Worm (Caenorhabditis elegans) whole organism, L3 larva: ENCODE results near the gene phg-1.

Experiments
- R02D3.7 ChIP-seq: fragments of 150-350 bp; optimal IDR thresholded peaks from 2 replicates; lab custom pipeline; 2014; ENCODE audit warnings: missing biosample characterization, missing genetic modification characterization
- ZK546.5 ChIP-seq: sonication (generic microtip); optimal IDR thresholded peaks from 2 replicates; lab custom pipeline; 2017; ENCODE audit warnings: missing biosample characterization, missing genetic modification characterization
- aly-2 ChIP-seq: fragments of 150-350 bp; optimal IDR thresholded peaks from 2 replicates; lab custom pipeline; 2014; ENCODE audit warnings: missing biosample characterization, missing genetic modification characterization
- ama-1 ChIP-seq: fragments of 150-350 bp; optimal IDR thresholded peaks from 2 replicates; lab custom pipeline; 2018
- ceh-16 ChIP-seq: sonication (generic microtip); optimal IDR thresholded peaks from 2 replicates; lab custom pipeline; 2017; ENCODE audit warnings: missing biosample characterization, missing genetic modification characterization
- ceh-28 ChIP-seq: fragments of 150-350 bp; optimal IDR thresholded peaks from 2 replicates; lab custom pipeline; 2014; ENCODE audit warnings: missing biosample characterization, missing genetic modification reagents, missing genetic modification characterization
- ceh-82 ChIP-seq: fragments of 150-350 bp; optimal IDR thresholded peaks from 2 replicates; lab custom pipeline; 2014; ENCODE audit warnings: missing biosample characterization, missing genetic modification characterization
- ceh-9 ChIP-seq: sonication (generic microtip); optimal IDR thresholded peaks from 2 replicates; lab custom pipeline; 2018; ENCODE audit warnings: missing biosample characterization, missing genetic modification characterization
- egl-27 ChIP-seq: sonication (generic microtip); optimal IDR thresholded peaks from 4 replicates; lab custom pipeline; 2017; ENCODE audit warnings: missing biosample characterization, missing genetic modification reagents, missing genetic modification characterization
- egl-5 ChIP-seq: fragments of 150-350 bp; optimal IDR thresholded peaks from 2 replicates; lab custom pipeline; 2017; ENCODE audit warnings: missing biosample characterization, missing genetic modification reagents, missing genetic modification characterization, inconsistent platforms
- elt-1 ChIP-seq: fragments of 150-350 bp; optimal IDR thresholded peaks from 2 replicates; lab custom pipeline; 2014; ENCODE audit warnings: missing biosample characterization, missing genetic modification characterization
- elt-2 ChIP-seq: sonication (generic microtip); optimal IDR thresholded peaks from 2 replicates; lab custom pipeline; 2016; ENCODE audit warnings: missing genetic modification reagents, mild to moderate bottlenecking, missing genetic modification characterization, missing compliant biosample characterization
- elt-3 ChIP-seq, 3 experiments: fragments of 150-350 bp in 1 of 3; sonication (generic microtip) in 2 of 3; optimal IDR thresholded peaks; 2 replicates in 2 of 3; 4 replicates in 1 of 3; lab custom pipeline; 2014 to 2017; ENCODE audit warnings: missing biosample characterization in 3 of 3, missing genetic modification characterization in 3 of 3
- eor-1 ChIP-seq, 2 experiments: fragments of 150-350 bp; optimal IDR thresholded peaks; 2 replicates each; lab custom pipeline; 2014 to 2018; ENCODE audit warnings: missing biosample characterization in 2 of 2, missing genetic modification characterization in 2 of 2
- fkh-10 ChIP-seq: sonication (generic microtip); optimal IDR thresholded peaks from 2 replicates; lab custom pipeline; 2017; ENCODE audit warnings: missing biosample characterization, missing genetic modification reagents, missing genetic modification characterization
- fkh-2 ChIP-seq: fragments of 150-350 bp; optimal IDR thresholded peaks from 2 replicates; lab custom pipeline; 2014; ENCODE audit warnings: missing biosample characterization, missing genetic modification reagents, missing genetic modification characterization
- fos-1 ChIP-seq: fragments of 150-350 bp; optimal IDR thresholded peaks from 2 replicates; lab custom pipeline; 2014; ENCODE audit warnings: missing biosample characterization, missing genetic modification characterization
- hmg-11 ChIP-seq: sonication (generic microtip); optimal IDR thresholded peaks from 2 replicates; lab custom pipeline; 2016; ENCODE audit warnings: missing genetic modification characterization, missing compliant biosample characterization
- jun-1 ChIP-seq: fragments of 150-350 bp; optimal IDR thresholded peaks from 2 replicates; lab custom pipeline; 2014; ENCODE audit warnings: missing biosample characterization, missing genetic modification reagents, missing genetic modification characterization
- lin-15B ChIP-seq: fragments of 150-350 bp; optimal IDR thresholded peaks from 2 replicates; lab custom pipeline; 2014; ENCODE audit warnings: missing biosample characterization, missing genetic modification characterization
- lin-39 ChIP-seq: fragments of 150-350 bp; optimal IDR thresholded peaks from 2 replicates; lab custom pipeline; 2018; ENCODE audit warnings: missing biosample characterization, missing genetic modification reagents, missing genetic modification characterization
- lsy-12 ChIP-seq: sonication (generic microtip); optimal IDR thresholded peaks from 2 replicates; lab custom pipeline; 2016; ENCODE audit warnings: mild to moderate bottlenecking, missing genetic modification characterization, missing compliant biosample characterization
- nfya-1 ChIP-seq: sonication (generic microtip); optimal IDR thresholded peaks from 2 replicates; lab custom pipeline; 2017; ENCODE audit warnings: missing genetic modification characterization, mild to moderate bottlenecking, missing compliant biosample characterization, antibody characterized with exemption, moderate library complexity; ENCODE audit not compliant: insufficient read depth
- nhr-12 ChIP-seq: fragments of 150-350 bp; optimal IDR thresholded peaks from 2 replicates; lab custom pipeline; 2014; ENCODE audit warnings: missing biosample characterization, missing genetic modification characterization
- nhr-23 ChIP-seq: fragments of 150-350 bp; optimal IDR thresholded peaks from 2 replicates; lab custom pipeline; 2014; ENCODE audit warnings: missing biosample characterization, missing genetic modification reagents, missing genetic modification characterization
- nhr-237 ChIP-seq: fragments of 150-350 bp; optimal IDR thresholded peaks from 2 replicates; lab custom pipeline; 2014; ENCODE audit warnings: missing biosample characterization, missing genetic modification characterization
- nhr-25 ChIP-seq: sonication (generic microtip); optimal IDR thresholded peaks from 2 replicates; lab custom pipeline; 2017; ENCODE audit warnings: missing biosample characterization, missing genetic modification characterization
- nhr-28 ChIP-seq: fragments of 150-350 bp; optimal IDR thresholded peaks from 2 replicates; lab custom pipeline; 2014; ENCODE audit warnings: missing biosample characterization, missing genetic modification characterization
- nhr-43 ChIP-seq: sonication (generic microtip); optimal IDR thresholded peaks from 2 replicates; lab custom pipeline; 2016; ENCODE audit warnings: mild to moderate bottlenecking, missing genetic modification characterization, missing compliant biosample characterization; ENCODE audit not compliant: poor library complexity, severe bottlenecking
- nhr-67 ChIP-seq: fragments of 150-350 bp; optimal IDR thresholded peaks from 2 replicates; lab custom pipeline; 2014; ENCODE audit warnings: missing biosample characterization, missing genetic modification characterization
- nhr-76 ChIP-seq: fragments of 150-350 bp; sonication (generic microtip); optimal IDR thresholded peaks from 5 replicates; lab custom pipeline; 2014; ENCODE audit warnings: missing biosample characterization, missing genetic modification characterization
- nhr-77 ChIP-seq: fragments of 150-350 bp; optimal IDR thresholded peaks from 2 replicates; lab custom pipeline; 2014; ENCODE audit warnings: missing biosample characterization, missing genetic modification characterization
- pha-4 ChIP-seq: fragments of 150-350 bp; optimal IDR thresholded peaks from 2 replicates; lab custom pipeline; 2014; ENCODE audit warnings: missing biosample characterization, missing genetic modification reagents, missing genetic modification characterization
- pqm-1 ChIP-seq: fragments of 150-350 bp; optimal IDR thresholded peaks from 2 replicates; lab custom pipeline; 2017; ENCODE audit warnings: missing biosample characterization, missing genetic modification characterization, inconsistent platforms
- sea-2 ChIP-seq: fragments of 150-350 bp; sonication (generic microtip); optimal IDR thresholded peaks from 4 replicates; lab custom pipeline; 2014; ENCODE audit warnings: missing biosample characterization, missing genetic modification reagents, missing genetic modification characterization
- skn-1 ChIP-seq: fragments of 150-350 bp; optimal IDR thresholded peaks from 2 replicates; lab custom pipeline; 2014; ENCODE audit warnings: missing biosample characterization, missing genetic modification characterization
- snpc-4 ChIP-seq: fragments of 150-350 bp; optimal IDR thresholded peaks from 2 replicates; lab custom pipeline; 2014; ENCODE audit warnings: missing biosample characterization, missing genetic modification characterization
- tbx-2 ChIP-seq: sonication (generic microtip); optimal IDR thresholded peaks from 2 replicates; lab custom pipeline; 2016; ENCODE audit warnings: mild to moderate bottlenecking, missing genetic modification characterization, missing compliant biosample characterization
- unc-62 ChIP-seq: fragments of 150-350 bp; sonication (generic microtip); optimal IDR thresholded peaks from 4 replicates; lab custom pipeline; 2014; ENCODE audit warnings: missing biosample characterization, missing genetic modification reagents, missing genetic modification characterization
- zag-1 ChIP-seq: fragments of 150-350 bp; optimal IDR thresholded peaks from 2 replicates; lab custom pipeline; 2014; ENCODE audit warnings: missing biosample characterization, missing genetic modification characterization
- ztf-11 ChIP-seq: fragments of 150-350 bp; optimal IDR thresholded peaks from 2 replicates; lab custom pipeline; 2014; ENCODE audit warnings: missing biosample characterization, missing genetic modification characterization
- ztf-4 ChIP-seq: fragments of 150-350 bp; optimal IDR thresholded peaks from 2 replicates; lab custom pipeline; 2014; ENCODE audit warnings: missing biosample characterization, missing genetic modification characterization

Gene phg-1

DNA sequence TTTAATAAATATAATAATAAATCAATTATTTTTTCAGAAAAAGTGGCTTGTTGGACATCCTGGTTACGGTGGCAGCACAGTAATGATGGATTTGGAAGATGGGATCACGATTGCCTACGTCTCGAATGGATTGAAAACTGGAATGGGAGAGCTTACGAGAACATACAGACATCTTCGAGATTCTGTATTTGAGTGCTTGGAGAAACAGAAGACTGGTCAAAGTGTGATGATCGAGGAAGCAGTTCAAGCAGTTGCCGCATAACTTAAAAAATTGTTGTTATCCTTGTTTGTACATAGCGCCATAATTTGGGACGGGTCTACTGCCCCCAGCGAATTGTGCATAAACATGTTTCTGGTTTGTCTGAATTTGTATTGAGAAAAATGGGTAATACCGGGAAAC, 39.0 kb upstream of the phg-1 start:
- TF ChIP-seq nhr-23 (tag; lab: Kevin White, UChicago), result no peak
- TF ChIP-seq nhr-67 (tag; lab: Kevin White, UChicago), result no peak
- TF ChIP-seq ZK546.5 (tag; lab: Kevin White, UChicago), result no peak
- no peak for TF ChIP-seq eor-1 (tag; optimal IDR thresholded peaks at IDR 0.05; lab: Kevin White, UChicago)
- no peak for TF ChIP-seq elt-2 (tag; lab: Kevin White, UChicago)
- TF ChIP-seq egl-5 (tag; lab: Kevin White, UChicago), result no peak
- TF ChIP-seq elt-1, result no peak
- TF ChIP-seq elt-3 (tag; optimal IDR thresholded peaks at IDR 0.05; lab: Kevin White, UChicago), result no peak
- no peak for TF ChIP-seq lin-15B (tag; lab: Kevin White, UChicago)
- no peak for TF ChIP-seq lsy-12 (tag; lab: Kevin White, UChicago)
- TF ChIP-seq ceh-82 (tag; lab: Kevin White, UChicago), result no peak
- TF ChIP-seq pha-4 (tag; lab: Kevin White, UChicago), result no peak
- TF ChIP-seq nhr-76 (tag; lab: Kevin White, UChicago), result no peak

DNA sequence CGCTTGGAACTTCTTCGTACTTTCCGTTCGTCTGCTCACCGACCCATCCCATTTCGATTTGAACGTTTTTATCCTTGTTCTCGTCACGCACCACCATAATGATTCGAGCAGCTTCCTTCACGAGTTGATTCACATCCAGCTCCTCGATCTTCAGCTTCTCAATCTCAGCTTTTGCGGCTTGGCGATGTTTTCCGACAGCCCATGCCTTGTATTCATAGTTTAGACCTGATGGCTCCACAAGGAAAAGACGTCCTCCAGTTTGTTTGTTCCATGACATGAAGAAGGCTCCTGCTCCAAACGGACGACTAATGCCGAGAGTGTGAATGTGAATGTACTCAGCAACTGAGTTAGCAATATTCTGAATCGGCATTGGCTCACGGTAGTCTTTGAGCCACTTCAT, 38.4 kb upstream of the phg-1 start:
- no peak for TF ChIP-seq nhr-67 (tag; lab: Kevin White, UChicago)

DNA sequence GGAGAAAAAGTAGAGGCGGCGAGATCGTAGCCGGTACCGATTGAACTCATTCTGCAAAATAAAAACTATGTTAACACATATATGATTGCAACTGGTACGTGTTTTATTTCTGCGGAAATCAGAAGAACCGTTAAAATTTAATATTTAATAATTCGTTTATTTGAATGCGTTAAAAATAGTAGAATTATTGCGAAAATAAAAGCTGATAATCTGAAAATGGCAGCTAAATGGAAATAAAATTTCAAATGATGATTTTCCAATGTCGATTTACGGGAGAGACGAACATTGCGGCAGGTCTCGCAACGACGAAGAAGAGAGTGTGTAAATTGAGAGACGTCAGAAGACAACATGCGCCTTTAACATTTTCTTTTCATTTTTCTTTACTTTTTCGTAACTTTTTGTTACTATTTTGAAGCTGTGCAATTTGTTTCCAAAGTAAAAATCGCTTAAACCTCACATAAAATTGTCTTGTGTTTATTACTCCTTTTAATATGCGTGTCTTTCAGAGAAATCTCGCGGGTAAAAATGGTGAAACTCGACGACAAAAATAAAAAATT, 37.6 kb upstream of the phg-1 start, which contains the start of the genes pas-7 and puf-12:
Gene pas-7 (minus strand): TSS at position 51 of the 557 bp plus-strand sequence.
Gene puf-12 (plus strand): TSS at position 507 of the 557 bp plus-strand sequence.
- TF ChIP-seq aly-2 (tag; lab: Kevin White, UChicago), result no peak
- no peak for TF ChIP-seq ama-1 (lab: Kevin White, UChicago)
- TF ChIP-seq skn-1 (tag; lab: Kevin White, UChicago), result peak; percentile 97
- no peak for TF ChIP-seq jun-1
- no peak for TF ChIP-seq sea-2 (GFP tag; lab: Kevin White, UChicago)
- TF ChIP-seq nhr-28 (tag; lab: Kevin White, UChicago), result no peak
- TF ChIP-seq egl-27 (tag; lab: Kevin White, UChicago), result no peak
- TF ChIP-seq nhr-12 (tag; lab: Kevin White, UChicago), result no peak
- TF ChIP-seq ztf-4 (tag; lab: Kevin White, UChicago), result no peak
- TF ChIP-seq nhr-77 (tag; lab: Kevin White, UChicago), result no peak
- no peak for TF ChIP-seq elt-3 (tag; optimal IDR thresholded peaks at IDR 0.05; lab: Kevin White, UChicago)
- peak; percentile 70 for TF ChIP-seq pha-4 (tag; lab: Kevin White, UChicago)
- TF ChIP-seq ceh-28 (tag; lab: Kevin White, UChicago), result no peak
- peak; percentile 61 for TF ChIP-seq lin-15B (tag; lab: Kevin White, UChicago)
- TF ChIP-seq lsy-12 (tag; lab: Kevin White, UChicago), result no peak
- TF ChIP-seq ceh-82 (tag; lab: Kevin White, UChicago), result no peak
- peak; percentile 75 for TF ChIP-seq nfya-1 (tag; lab: Kevin White, UChicago)
- TF ChIP-seq ztf-11 (tag; lab: Kevin White, UChicago), result no peak
- TF ChIP-seq egl-5 (tag; lab: Kevin White, UChicago), result no peak
- no peak for TF ChIP-seq unc-62 (GFP tag; lab: Kevin White, UChicago)
- TF ChIP-seq fkh-10, result no peak
- TF ChIP-seq fos-1 (tag; lab: Kevin White, UChicago), result no peak
- peak; percentile 62 for TF ChIP-seq R02D3.7 (tag; lab: Kevin White, UChicago)
- peak; percentile 6 for TF ChIP-seq elt-2 (tag; lab: Kevin White, UChicago)
- no peak for TF ChIP-seq nhr-237 (tag; lab: Kevin White, UChicago)
- no peak for TF ChIP-seq zag-1
- TF ChIP-seq hmg-11 (tag; lab: Kevin White, UChicago), result no peak
- no peak for TF ChIP-seq ZK546.5 (tag; lab: Kevin White, UChicago)
- TF ChIP-seq nhr-23 (tag; lab: Kevin White, UChicago), result peak; percentile 32
- TF ChIP-seq ceh-16 (tag; lab: Kevin White, UChicago), result no peak
- TF ChIP-seq nhr-76 (tag; lab: Kevin White, UChicago), result no peak
- no peak for TF ChIP-seq nhr-43 (tag; lab: Kevin White, UChicago)

DNA sequence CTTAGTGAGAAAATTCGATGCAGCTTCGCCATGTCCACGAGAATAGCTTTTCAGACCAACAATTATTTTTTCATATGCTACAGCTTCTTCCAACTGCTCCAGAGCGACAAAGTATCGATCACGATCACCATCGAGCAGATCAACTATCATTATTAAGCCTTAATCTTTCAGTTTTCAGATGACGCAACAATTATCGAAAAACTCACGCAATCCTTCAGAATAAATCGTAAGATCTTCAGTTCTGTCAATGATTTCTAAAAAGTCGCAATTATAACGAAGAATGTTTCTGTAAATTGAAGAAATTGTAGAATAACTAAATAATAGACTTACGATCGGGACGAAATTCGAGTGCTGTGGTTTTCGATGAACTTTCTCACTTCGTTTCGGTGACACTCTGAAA, 34.2 kb upstream of the phg-1 start:
- TF ChIP-seq zag-1 (no peak), nhr-28 (tag; lab: Kevin White, UChicago) (no peak), nhr-25 (tag; lab: Kevin White, UChicago) (no peak), lin-15B (tag; lab: Kevin White, UChicago) (no peak), nhr-77 (tag; lab: Kevin White, UChicago) (no peak), ceh-28 (tag; lab: Kevin White, UChicago) (no peak), tbx-2 (tag; lab: Kevin White, UChicago) (no peak), elt-2 (tag; lab: Kevin White, UChicago) (no peak), R02D3.7 (tag; lab: Kevin White, UChicago) (no peak), egl-27 (tag; lab: Kevin White, UChicago) (no peak), sea-2 (GFP tag; lab: Kevin White, UChicago) (no peak), pqm-1 (tag; lab: Kevin White, UChicago) (no peak), snpc-4 (tag; lab: Kevin White, UChicago) (no peak), nhr-76 (tag; lab: Kevin White, UChicago) (no peak), ceh-9 (tag; lab: Kevin White, UChicago) (no peak), ceh-82 (tag; lab: Kevin White, UChicago) (no peak), lsy-12 (tag; lab: Kevin White, UChicago) (no peak), lin-39 (no peak), fkh-2 (tag; lab: Kevin White, UChicago) (no peak), eor-1 (tag; optimal IDR thresholded peaks at IDR 0.05; lab: Kevin White, UChicago) (no peak)
